Fruit fly (Drosophila melanogaster): ENCODE measurements around the gene Fuca.

The Fuca gene

DNA sequence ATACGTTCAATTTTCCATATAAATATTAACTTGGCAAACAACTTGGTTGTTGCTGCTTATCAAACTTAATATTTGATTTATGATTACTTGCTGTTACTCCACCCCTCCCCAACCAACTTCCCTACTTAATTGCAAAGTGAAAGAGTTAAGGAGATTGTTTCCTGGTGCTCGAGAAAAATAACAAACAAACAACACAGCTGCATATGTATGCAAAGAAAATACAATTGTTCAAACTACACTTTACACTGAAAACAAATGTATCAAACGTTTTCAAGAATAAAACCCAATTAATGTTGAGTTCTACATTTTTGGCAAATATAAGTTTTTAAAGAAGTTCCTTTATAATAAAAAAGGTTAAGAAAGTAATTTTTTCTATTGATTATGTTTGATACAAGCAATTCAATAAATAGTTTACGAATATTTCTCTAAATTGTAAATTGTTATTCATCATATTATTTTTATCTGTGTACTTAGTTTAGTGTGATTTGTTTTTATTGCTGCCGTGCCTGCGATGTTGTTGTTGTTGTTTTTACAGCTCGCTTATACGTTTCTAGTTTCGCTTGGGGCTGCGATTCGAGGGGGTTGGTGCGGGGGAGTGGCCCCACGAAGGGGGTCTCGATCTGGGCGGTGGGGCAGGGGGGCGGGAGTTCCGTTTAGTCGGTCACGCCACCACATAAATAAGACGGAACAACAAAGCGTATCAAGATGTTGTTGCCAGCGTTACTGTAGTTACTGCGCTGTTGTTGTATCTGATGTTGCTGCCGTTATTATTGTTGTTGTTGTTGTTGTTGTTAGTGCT lies 33.3 kb upstream of the Fuca start (continued):
- TF ChIP-seq CG11247 (GFP tag; IDR thresholded peaks at IDR 0.05) (no peak), tgo (GFP tag; IDR thresholded peaks at IDR 0.05) (peak; percentile 53; the same call in 2 of the 3 replicates), CG16779 (GFP tag; IDR thresholded peaks at IDR 0.05) (no peak), gro (GFP tag; optimal IDR thresholded peaks at IDR 0.05) (peak; percentile 46), eyg (GFP tag; optimal IDR thresholded peaks at IDR 0.05) (no peak), E2f1 (GFP tag; IDR thresholded peaks at IDR 0.05) (no peak; the same call in 1 of the 2 replicates), CG4360 (GFP tag; IDR thresholded peaks at IDR 0.05) (peak; percentile 92), MTF-1 (GFP tag; optimal IDR thresholded peaks at IDR 0.05; ENCODE audit: borderline replicate concordance) (no peak), CG2202 (tag; optimal IDR thresholded peaks at IDR 0.05) (peak; percentile 63), Kr (GFP tag; optimal IDR thresholded peaks at IDR 0.05) (no peak), CG4730 (GFP tag; IDR thresholded peaks at IDR 0.05) (no peak), CG16813 (GFP tag; IDR thresholded peaks at IDR 0.05; ENCODE audit: partially characterized antibody) (no peak), E2f2 (GFP tag; IDR thresholded peaks at IDR 0.05) (peak; percentile 36; the same call in 1 of the 2 replicates), otp (GFP tag; IDR thresholded peaks at IDR 0.05) (no peak), en (GFP tag; optimal IDR thresholded peaks at IDR 0.05) (peak; percentile 24), Side (GFP tag; optimal IDR thresholded peaks at IDR 0.05) (peak; percentile 20), Nf-YB (GFP tag; optimal IDR thresholded peaks at IDR 0.05) (peak; percentile 64), h (optimal IDR thresholded peaks at IDR 0.05) (no peak), CG8359 (GFP tag; optimal IDR thresholded peaks at IDR 0.05; ENCODE audit: borderline replicate concordance) (no peak), CG1832 (GFP tag; optimal IDR thresholded peaks at IDR 0.05) (no peak), sd (tag; optimal IDR thresholded peaks at IDR 0.05) (peak; percentile 45), gsb (GFP tag; IDR thresholded peaks at IDR 0.05) (0 out of 2 replicates have a peak, but pooled peaks have one; percentile 9), jumu (GFP tag; optimal IDR thresholded peaks at IDR 0.05) (no peak), Deaf1 (tag; optimal IDR thresholded peaks at IDR 0.05) (peak; percentile 66), Hmx (GFP tag; optimal IDR thresholded peaks at IDR 0.05) (no peak), CG18476 (GFP tag; optimal IDR thresholded peaks at IDR 0.05) (peak; percentile 45), Sox102F (GFP tag; optimal IDR thresholded peaks at IDR 0.05) (peak; percentile 91), Blimp-1 (GFP tag; optimal IDR thresholded peaks at IDR 0.05) (peak; percentile 89), stc (GFP tag; IDR thresholded peaks at IDR 0.05) (peak; percentile 77; the same call in 1 of the 2 replicates), CG9727 (GFP tag; optimal IDR thresholded peaks at IDR 0.05) (peak; percentile 84), CG34422 (GFP tag; IDR thresholded peaks at IDR 0.05) (no peak), cg (GFP tag; optimal IDR thresholded peaks at IDR 0.05) (no peak), gce (GFP tag; IDR thresholded peaks at IDR 0.05) (peak; percentile 26; the same call in 1 of the 3 replicates), jigr1 (GFP tag; IDR thresholded peaks at IDR 0.05) (no peak), kah (GFP tag; optimal IDR thresholded peaks at IDR 0.05) (no peak), CG14965 (GFP tag; optimal IDR thresholded peaks at IDR 0.05; ENCODE audit: borderline replicate concordance) (no peak), CG17568 (GFP tag; optimal IDR thresholded peaks at IDR 0.05) (peak; percentile 49), z (GFP tag; IDR thresholded peaks at IDR 0.05) (no peak), CG12659 (GFP tag; optimal IDR thresholded peaks at IDR 0.05) (peak; percentile 71), hb (GFP tag; IDR thresholded peaks at IDR 0.05; ENCODE audit: partially characterized antibody) (no peak), BEAF-32 (GFP tag; optimal IDR thresholded peaks at IDR 0.05) (no peak), Ets97D (GFP tag; optimal IDR thresholded peaks at IDR 0.05) (no peak), MESR4 (GFP tag; optimal IDR thresholded peaks at IDR 0.05) (no peak), Hand (GFP tag; optimal IDR thresholded peaks at IDR 0.05) (peak; percentile 46), CG18764 (GFP tag; optimal IDR thresholded peaks at IDR 0.05) (peak; percentile 59), CG2875 (GFP tag; optimal IDR thresholded peaks at IDR 0.05) (peak; percentile 61), CG33557 (GFP tag; optimal IDR thresholded peaks at IDR 0.05) (peak; percentile 69), psq (GFP tag; optimal IDR thresholded peaks at IDR 0.05) (peak; percentile 43), CG15696 (tag; optimal IDR thresholded peaks at IDR 0.05) (peak; percentile 65)
